Worm (Caenorhabditis elegans): Measurements from ENCODE around the gene taf-8.

- TF ChIP-seq snpc-4 (tag; optimal IDR thresholded peaks at IDR 0.05) (no peak), ama-1 (optimal IDR thresholded peaks at IDR 0.05) (no peak), alr-1 (tag; optimal IDR thresholded peaks at IDR 0.05) (no peak), sem-4 (tag; optimal IDR thresholded peaks at IDR 0.05) (no peak), sma-3 (GFP tag; optimal IDR thresholded peaks at IDR 0.05) (no peak)
Observed at ce11 chrII:9662160-9662559, 7.0 kb upstream of the taf-8 start.
